Worm (Caenorhabditis elegans) whole organism, mixed stage, embryonic: Measurements from ENCODE around the gene Y41D4B.11.
A peak's percentile ranks its signal among the peaks of the same experiment; 100 is the strongest.

Source experiments
- M03D4.4 ChIP-seq: sonication (generic microtip); optimal IDR thresholded peaks from 2 replicates; lab custom pipeline; 2017; ENCODE audit warnings: mild to moderate bottlenecking, missing genetic modification characterization, missing compliant biosample characterization
- bed-3 ChIP-seq: fragments of 200-800 bp; sonication (Bioruptor generic); optimal IDR thresholded peaks from 3 replicates; lab custom pipeline; 2018; ENCODE audit warnings: mild to moderate bottlenecking, missing genetic modification characterization, moderate library complexity, missing compliant biosample characterization
- blmp-1 ChIP-seq: fragments of 150-350 bp; optimal IDR thresholded peaks from 2 replicates; lab custom pipeline; 2014; ENCODE audit warnings: missing biosample characterization, missing genetic modification characterization
- ceh-39 ChIP-seq: fragments of 150-350 bp; optimal IDR thresholded peaks from 2 replicates; lab custom pipeline; 2014; ENCODE audit warnings: missing biosample characterization, missing genetic modification characterization
- ceh-83 ChIP-seq: fragments of 200-800 bp; sonication (Bioruptor generic); optimal IDR thresholded peaks from 2 replicates; lab custom pipeline; 2018; ENCODE audit warnings: mild to moderate bottlenecking, missing genetic modification characterization, missing compliant biosample characterization
- ces-1 ChIP-seq: fragments of 150-350 bp; optimal IDR thresholded peaks from 2 replicates; lab custom pipeline; 2014; ENCODE audit warnings: missing biosample characterization, missing genetic modification reagents, missing genetic modification characterization
- cnd-1 ChIP-seq: fragments of 200-800 bp; sonication (Bioruptor generic); optimal IDR thresholded peaks from 2 replicates; lab custom pipeline; 2018; ENCODE audit warnings: mild to moderate bottlenecking, missing genetic modification characterization, missing compliant biosample characterization
- drap-1 ChIP-seq: fragments of 200-800 bp; sonication (Bioruptor generic); optimal IDR thresholded peaks from 3 replicates; lab custom pipeline; 2018; ENCODE audit warnings: mild to moderate bottlenecking, missing genetic modification characterization, missing compliant biosample characterization
- elt-1 ChIP-seq: sonication (generic microtip); optimal IDR thresholded peaks from 2 replicates; lab custom pipeline; 2017; ENCODE audit warnings: missing genetic modification characterization, mild to moderate bottlenecking, missing compliant biosample characterization, antibody characterized with exemption, moderate library complexity, borderline replicate concordance; ENCODE audit not compliant: insufficient read depth
- flh-1 ChIP-seq: fragments of 200-800 bp; sonication (Bioruptor generic); optimal IDR thresholded peaks from 2 replicates; lab custom pipeline; 2018; ENCODE audit warnings: mild to moderate bottlenecking, missing genetic modification characterization, moderate library complexity, missing compliant biosample characterization
- ham-2 ChIP-seq: fragments of 200-800 bp; sonication (Bioruptor generic); optimal IDR thresholded peaks from 2 replicates; lab custom pipeline; 2018; ENCODE audit warnings: mild to moderate bottlenecking, missing genetic modification characterization, missing compliant biosample characterization
- hlh-1 ChIP-seq: fragments of 150-350 bp; optimal IDR thresholded peaks from 2 replicates; lab custom pipeline; 2014; ENCODE audit warnings: missing biosample characterization, missing genetic modification reagents, missing genetic modification characterization
- lin-13 ChIP-seq: fragments of 150-350 bp; optimal IDR thresholded peaks from 2 replicates; lab custom pipeline; 2014; ENCODE audit warnings: missing biosample characterization, missing genetic modification characterization
- lin-32 ChIP-seq: fragments of 200-800 bp; sonication (Bioruptor generic); optimal IDR thresholded peaks from 2 replicates; lab custom pipeline; 2018; ENCODE audit warnings: mild to moderate bottlenecking, missing genetic modification characterization, missing compliant biosample characterization
- lsy-2 ChIP-seq: fragments of 150-350 bp; optimal IDR thresholded peaks from 2 replicates; lab custom pipeline; 2014; ENCODE audit warnings: missing biosample characterization, missing genetic modification characterization
- mab-5 ChIP-seq: fragments of 150-350 bp; optimal IDR thresholded peaks from 2 replicates; lab custom pipeline; 2014; ENCODE audit warnings: missing biosample characterization, missing genetic modification characterization
- mep-1 ChIP-seq: fragments of 150-350 bp; optimal IDR thresholded peaks from 2 replicates; lab custom pipeline; 2017; ENCODE audit warnings: missing biosample characterization, missing genetic modification reagents, missing genetic modification characterization, inconsistent platforms
- mls-2 ChIP-seq: sonication (generic microtip); optimal IDR thresholded peaks from 2 replicates; lab custom pipeline; 2016; ENCODE audit warnings: mild to moderate bottlenecking, missing genetic modification characterization, moderate library complexity, missing compliant biosample characterization
- nhr-12 ChIP-seq: fragments of 150-350 bp; optimal IDR thresholded peaks from 2 replicates; lab custom pipeline; 2014; ENCODE audit warnings: missing biosample characterization, missing genetic modification characterization
- nhr-237 ChIP-seq: fragments of 150-350 bp; optimal IDR thresholded peaks from 2 replicates; lab custom pipeline; 2014; ENCODE audit warnings: missing biosample characterization, missing genetic modification characterization
- nhr-28 ChIP-seq: fragments of 150-350 bp; optimal IDR thresholded peaks from 2 replicates; lab custom pipeline; 2014; ENCODE audit warnings: missing biosample characterization, missing genetic modification characterization
- pha-4 ChIP-seq: fragments of 150-350 bp; optimal IDR thresholded peaks from 2 replicates; lab custom pipeline; 2018; ENCODE audit warnings: missing biosample characterization, missing genetic modification reagents, missing genetic modification characterization
- sem-2 ChIP-seq: fragments of 200-800 bp; sonication (Bioruptor generic); optimal IDR thresholded peaks from 2 replicates; lab custom pipeline; 2018; ENCODE audit warnings: mild to moderate bottlenecking, missing genetic modification characterization, missing compliant biosample characterization
- snpc-4 ChIP-seq: fragments of 150-350 bp; optimal IDR thresholded peaks from 2 replicates; lab custom pipeline; 2014; ENCODE audit warnings: missing biosample characterization, missing genetic modification characterization
- sptf-1 ChIP-seq: sonication (generic microtip); optimal IDR thresholded peaks from 2 replicates; lab custom pipeline; 2017; ENCODE audit warnings: mild to moderate bottlenecking, missing genetic modification characterization, moderate library complexity, missing compliant biosample characterization
- tbx-8 ChIP-seq: fragments of 200-800 bp; sonication (Bioruptor generic); optimal IDR thresholded peaks from 2 replicates; lab custom pipeline; 2018; ENCODE audit warnings: mild to moderate bottlenecking, missing genetic modification characterization, moderate library complexity, missing compliant biosample characterization
- unc-39 ChIP-seq: fragments of 150-350 bp; optimal IDR thresholded peaks from 2 replicates; lab custom pipeline; 2014; ENCODE audit warnings: missing biosample characterization, missing genetic modification characterization
- unc-62 ChIP-seq: fragments of 150-350 bp; optimal IDR thresholded peaks from 2 replicates; lab custom pipeline; 2014; ENCODE audit warnings: missing biosample characterization, missing genetic modification reagents, missing genetic modification characterization
- zip-8 ChIP-seq: fragments of 150-350 bp; optimal IDR thresholded peaks from 2 replicates; lab custom pipeline; 2014; ENCODE audit warnings: missing biosample characterization, missing genetic modification characterization
- ztf-11 ChIP-seq: fragments of 150-350 bp; optimal IDR thresholded peaks from 2 replicates; lab custom pipeline; 2014; ENCODE audit warnings: missing biosample characterization, missing genetic modification characterization

Gene Y41D4B.11

DNA sequence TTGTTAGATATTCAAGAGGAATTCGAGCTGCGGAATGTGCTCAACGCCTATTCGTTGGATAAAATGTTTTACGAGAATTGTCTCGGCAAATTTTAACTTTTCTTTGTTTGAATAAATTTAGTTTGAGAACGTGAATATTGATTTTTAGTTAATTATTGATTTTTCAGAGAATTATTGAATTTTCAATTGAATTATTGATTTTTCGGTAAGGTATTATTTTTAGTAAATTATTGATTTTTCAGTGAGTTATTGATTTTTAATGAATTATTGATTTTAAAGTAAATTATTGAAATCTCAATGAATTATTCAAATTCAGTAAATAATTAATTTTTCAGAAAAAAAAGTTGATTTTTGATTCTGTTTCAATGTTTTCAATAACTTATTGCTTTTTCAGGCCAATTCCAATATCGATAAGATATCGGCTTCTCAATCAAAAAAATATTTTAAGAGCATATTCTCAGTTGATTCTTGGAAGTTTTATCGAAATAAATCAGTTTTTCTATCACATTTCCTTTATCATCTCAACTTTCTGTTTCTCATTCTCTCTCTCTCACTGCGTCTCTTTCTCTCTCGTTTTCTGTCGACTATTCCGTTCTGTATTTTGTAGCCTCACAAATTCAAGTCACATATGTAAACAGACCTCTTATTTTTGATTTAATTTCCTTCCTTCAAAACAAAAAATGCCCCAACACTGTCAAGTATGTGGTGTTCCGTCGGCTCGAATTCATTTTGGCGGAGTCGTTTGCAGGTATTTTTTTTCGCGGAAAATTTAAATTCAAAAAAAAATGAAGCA is 14.2 kb downstream of the Y41D4B.11 start, which contains the start of gene nhr-92:
TSS of gene nhr-92 (plus strand) at position 576 of the 793 bp plus-strand sequence.
- TF ChIP-seq blmp-1 (no peak), nhr-237 (tag; lab: Kevin White, UChicago) (no peak), bed-3 (GFP tag; lab: Kevin White, UChicago) (no peak), ceh-83 (no peak), unc-39 (tag; lab: Kevin White, UChicago) (no peak), M03D4.4 (tag; lab: Kevin White, UChicago) (no peak), nhr-28 (no peak), ztf-11 (tag; lab: Kevin White, UChicago) (no peak), cnd-1 (tag; lab: Kevin White, UChicago) (no peak), ham-2 (GFP tag; lab: Kevin White, UChicago) (no peak), pha-4 (tag; lab: Kevin White, UChicago) (no peak), lin-13 (tag; lab: Kevin White, UChicago) (no peak), nhr-12 (no peak)

DNA sequence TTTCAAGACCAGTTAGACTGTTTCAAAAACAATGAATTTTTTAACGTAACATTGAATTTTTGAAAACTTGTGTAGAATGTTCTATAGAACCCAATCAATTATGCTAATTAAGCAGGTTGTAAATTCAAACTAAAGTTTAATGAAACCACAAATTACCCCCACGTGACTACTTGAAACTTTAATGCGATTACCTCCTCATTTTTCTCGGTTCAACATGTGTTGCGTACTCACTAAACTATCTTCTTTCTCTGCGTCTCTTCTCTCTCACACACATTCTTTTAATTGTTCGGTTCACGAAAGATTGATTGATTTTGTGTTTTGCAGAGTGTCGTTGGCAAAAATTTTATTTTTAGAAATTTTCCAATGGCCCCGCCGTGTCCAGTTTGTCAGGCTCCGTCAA is 18.2 kb downstream of the Y41D4B.11 start, which contains the start of gene nhr-87:
TSS of gene nhr-87 (plus strand) at position 318 of the 400 bp plus-strand sequence.
- TF ChIP-seq hlh-1 (tag; lab: Kevin White, UChicago) (peak; percentile 22), ces-1 (GFP tag; lab: Kevin White, UChicago) (peak; percentile 47), nhr-237 (tag; lab: Kevin White, UChicago) (no peak)

DNA sequence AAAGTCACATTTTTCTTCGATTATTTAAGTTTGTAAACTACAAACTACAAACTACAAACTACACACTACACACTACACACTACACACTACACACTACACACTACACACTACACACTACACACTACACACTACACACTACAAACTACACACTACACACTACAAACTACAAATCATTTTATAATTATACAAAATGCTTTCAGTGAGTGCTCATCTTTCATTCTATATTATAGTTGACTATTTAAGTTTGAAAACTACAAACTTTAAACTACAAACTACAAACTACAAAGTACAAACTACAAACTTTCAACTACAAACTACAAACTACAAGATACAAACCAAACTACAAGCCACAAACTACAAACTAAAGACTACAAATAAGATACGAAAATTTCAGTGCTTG is 18.9 kb downstream of the Y41D4B.11 start:
- TF ChIP-seq blmp-1: no peak
- no peak for TF ChIP-seq elt-1
- TF ChIP-seq bed-3 (GFP tag; lab: Kevin White, UChicago): no peak
- TF ChIP-seq sptf-1 (tag; lab: Kevin White, UChicago): no peak
- TF ChIP-seq lsy-2: no peak
- no peak for TF ChIP-seq ham-2 (GFP tag; lab: Kevin White, UChicago)
- TF ChIP-seq ces-1 (GFP tag; lab: Kevin White, UChicago): no peak
- TF ChIP-seq flh-1 (GFP tag; lab: Kevin White, UChicago): no peak
- no peak for TF ChIP-seq hlh-1 (tag; lab: Kevin White, UChicago)
- TF ChIP-seq mls-2 (tag; lab: Kevin White, UChicago): no peak
- no peak for TF ChIP-seq lin-32 (GFP tag; lab: Kevin White, UChicago)
- TF ChIP-seq unc-62 (GFP tag; lab: Kevin White, UChicago): no peak
- no peak for TF ChIP-seq unc-39 (tag; lab: Kevin White, UChicago)
- TF ChIP-seq snpc-4: no peak

DNA sequence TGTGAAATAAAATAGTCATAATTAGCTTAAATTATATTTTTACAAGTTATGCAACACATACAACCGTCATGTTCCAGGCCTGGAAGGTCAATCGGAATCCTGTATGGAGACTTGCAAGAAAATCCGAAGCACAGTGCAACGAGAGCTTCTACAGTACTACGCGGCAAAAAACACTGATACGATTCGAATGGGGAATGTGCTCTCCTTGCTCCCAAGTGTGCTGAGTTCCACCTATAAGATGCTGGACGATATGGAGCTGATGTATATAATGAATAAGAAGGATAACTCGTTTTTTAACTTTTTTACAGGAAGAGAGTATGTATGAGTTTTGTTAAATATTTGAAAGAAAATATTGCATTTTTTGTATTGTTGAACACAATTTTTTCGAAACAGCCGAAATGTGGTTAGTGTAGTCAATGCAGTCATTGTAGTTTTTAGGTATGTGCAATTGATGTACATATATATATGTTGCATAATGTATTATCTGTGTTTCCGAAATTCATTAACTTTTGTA is 20.9 kb downstream of the Y41D4B.11 start, which contains the start of gene nhr-146:
TSS of gene nhr-146 (plus strand) at position 464 of the 514 bp plus-strand sequence.
- no peak for TF ChIP-seq mls-2 (tag; lab: Kevin White, UChicago)
- no peak for TF ChIP-seq unc-39 (tag; lab: Kevin White, UChicago)
- no peak for TF ChIP-seq nhr-28
- TF ChIP-seq elt-1: no peak
- TF ChIP-seq drap-1: no peak
- TF ChIP-seq zip-8 (tag; lab: Kevin White, UChicago): no peak
- no peak for TF ChIP-seq lsy-2
- no peak for TF ChIP-seq blmp-1
- TF ChIP-seq snpc-4: no peak
- TF ChIP-seq nhr-12: no peak
- TF ChIP-seq ceh-39 (tag; lab: Kevin White, UChicago): no peak
- no peak for TF ChIP-seq mab-5 (tag; lab: Kevin White, UChicago)
- no peak for TF ChIP-seq cnd-1 (tag; lab: Kevin White, UChicago)
- no peak for TF ChIP-seq sem-2 (GFP tag; lab: Kevin White, UChicago)

DNA sequence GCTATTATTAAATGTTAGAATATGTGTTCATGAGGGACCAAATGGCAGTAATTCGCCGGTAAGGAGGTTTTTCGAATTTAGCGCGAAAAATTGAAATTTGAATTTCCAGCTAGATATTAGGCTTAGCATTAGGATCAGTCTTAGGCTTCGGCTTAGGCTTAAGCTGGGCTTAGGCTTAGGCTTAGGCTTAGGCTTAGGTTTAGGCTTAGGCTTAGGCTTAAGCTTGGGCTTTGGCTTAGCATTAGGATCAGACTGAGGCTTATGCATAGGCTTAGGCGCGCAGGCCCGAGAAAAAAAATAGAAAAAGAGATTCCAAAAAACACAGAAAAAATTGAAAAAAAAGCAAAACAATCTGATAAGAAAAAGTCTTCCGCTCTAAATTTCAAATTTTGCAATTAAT is 22.8 kb downstream of the Y41D4B.11 start:
- no peak for TF ChIP-seq unc-39 (tag; lab: Kevin White, UChicago)
- no peak for TF ChIP-seq ceh-39 (tag; lab: Kevin White, UChicago)
- TF ChIP-seq flh-1 (GFP tag; lab: Kevin White, UChicago): no peak
- TF ChIP-seq tbx-8 (GFP tag; lab: Kevin White, UChicago): no peak
- no peak for TF ChIP-seq ces-1 (GFP tag; lab: Kevin White, UChicago)
- TF ChIP-seq drap-1: no peak
- no peak for TF ChIP-seq M03D4.4 (tag; lab: Kevin White, UChicago)
- no peak for TF ChIP-seq ham-2 (GFP tag; lab: Kevin White, UChicago)
- no peak for TF ChIP-seq pha-4 (tag; lab: Kevin White, UChicago)
- TF ChIP-seq lin-32 (GFP tag; lab: Kevin White, UChicago): no peak
- TF ChIP-seq unc-62 (GFP tag; lab: Kevin White, UChicago): no peak
- TF ChIP-seq nhr-237 (tag; lab: Kevin White, UChicago): no peak
- TF ChIP-seq bed-3 (GFP tag; lab: Kevin White, UChicago): no peak
- TF ChIP-seq nhr-28: no peak
- no peak for TF ChIP-seq snpc-4
- TF ChIP-seq zip-8 (tag; lab: Kevin White, UChicago): no peak
- no peak for TF ChIP-seq blmp-1
- TF ChIP-seq mep-1 (tag; lab: Kevin White, UChicago): no peak
- no peak for TF ChIP-seq sem-2 (GFP tag; lab: Kevin White, UChicago)
